Fruit fly (Drosophila melanogaster): ENCODE measurements around the gene eIF2D.

- no peak for TF ChIP-seq CG31627 (GFP tag; optimal IDR thresholded peaks at IDR 0.05)
- TF ChIP-seq CG15336 (GFP tag; IDR thresholded peaks at IDR 0.05), result no peak
- no peak for TF ChIP-seq Sox15 (GFP tag; optimal IDR thresholded peaks at IDR 0.05)
- TF ChIP-seq Sox14 (GFP tag; optimal IDR thresholded peaks at IDR 0.05), result no peak
Measured at dm6 chr3R:29111795-29112194, 39.8 kb downstream of the eIF2D start.
